Worm (Caenorhabditis elegans): Measurements from ENCODE around the gene Y54F10AR.2.

The Y54F10AR.2 gene

DNA sequence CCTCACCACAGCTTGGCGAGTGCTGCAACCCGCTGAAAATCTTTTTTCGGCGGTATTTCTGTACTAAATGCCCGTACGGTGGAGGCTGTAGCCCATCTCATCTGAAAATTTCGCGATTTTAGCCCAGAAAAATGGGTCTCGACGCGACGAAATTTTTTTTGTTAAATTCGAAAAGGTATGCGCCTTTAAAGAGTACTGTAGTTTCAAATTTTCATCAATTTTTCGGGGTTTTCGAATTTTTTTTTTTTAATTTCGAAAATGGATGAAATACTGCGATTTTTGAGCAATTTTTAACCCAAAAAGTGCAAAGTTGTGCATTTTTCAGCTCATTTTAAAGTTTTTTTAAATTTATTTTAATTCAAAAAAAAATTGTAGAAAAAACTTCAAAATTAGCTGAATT is at the start of gene Y54F10AR.2:
Gene Y54F10AR.2 (minus strand): TSS at position 101 of the 400 bp plus-strand sequence.
- TF ChIP-seq hsf-1 (GFP tag; IDR thresholded peaks at IDR 0.05) (no peak), D2030.7 (GFP tag; IDR thresholded peaks at IDR 0.05) (no peak)

DNA sequence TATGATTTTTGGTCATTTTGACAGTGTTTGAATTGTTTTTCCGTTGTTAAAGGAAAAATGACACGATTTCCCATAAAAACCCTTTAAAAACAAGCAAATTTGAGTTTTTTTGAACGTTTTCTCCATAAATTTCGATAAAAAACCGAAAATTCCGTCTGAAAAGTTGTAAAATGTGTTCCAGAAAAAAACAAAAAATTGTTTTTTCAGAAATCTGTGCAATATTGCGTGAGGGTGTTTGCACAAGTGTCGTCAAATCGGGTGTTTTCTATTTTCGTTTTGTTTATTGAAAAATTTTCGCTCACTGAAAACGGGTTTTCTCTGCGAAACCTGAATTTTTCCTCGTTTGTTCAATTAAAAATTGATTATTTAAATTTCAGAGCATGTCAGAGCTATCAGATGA is 48.2 kb upstream of the Y54F10AR.2 start, which contains the start of gene ppfr-4:
Gene ppfr-4 (plus strand): TSS at position 378 of the 400 bp plus-strand sequence.
- TF ChIP-seq aptf-2 (GFP tag; conservative IDR thresholded peaks at IDR 0.05) (no peak), T07F8.4 (tag; optimal IDR thresholded peaks at IDR 0.05) (no peak), lin-54 (GFP tag; optimal IDR thresholded peaks at IDR 0.05) (no peak), lsl-1 (GFP tag; optimal IDR thresholded peaks at IDR 0.05) (no peak), F49E8.2 (tag; optimal IDR thresholded peaks at IDR 0.05; ENCODE audit: insufficient read depth) (no peak), snpc-1.3 (tag; optimal IDR thresholded peaks at IDR 0.05; ENCODE audit: insufficient read depth) (no peak), unc-130 (GFP tag; optimal IDR thresholded peaks at IDR 0.05) (no peak), dpl-1 (GFP tag; optimal IDR thresholded peaks at IDR 0.05) (no peak), nhr-27 (tag; optimal IDR thresholded peaks at IDR 0.05) (no peak), ceh-91 (GFP tag; IDR thresholded peaks at IDR 0.05) (no peak), pha-4 (tag; optimal IDR thresholded peaks at IDR 0.05) (no peak), F33H1.4 (GFP tag; IDR thresholded peaks at IDR 0.05) (peak; percentile 20; the same call in 1 of the 2 replicates), efl-1 (GFP tag; optimal IDR thresholded peaks at IDR 0.05) (no peak), F55B11.4 (tag; optimal IDR thresholded peaks at IDR 0.05; ENCODE audit: borderline replicate concordance, insufficient read depth) (no peak), B0035.1 (tag; optimal IDR thresholded peaks at IDR 0.05) (no peak), akir-1 (GFP tag; optimal IDR thresholded peaks at IDR 0.05) (no peak), attf-3 (GFP tag; conservative IDR thresholded peaks at IDR 0.05) (no peak), madf-6 (GFP tag; IDR thresholded peaks at IDR 0.05) (0 out of 2 replicates have a peak, but pooled peaks have one; percentile 34), attf-6 (GFP tag; IDR thresholded peaks at IDR 0.05) (no peak), snpc-3.4 (tag; optimal IDR thresholded peaks at IDR 0.05) (no peak), cebp-2 (GFP tag; IDR thresholded peaks at IDR 0.05) (no peak), F39B2.1 (GFP tag; IDR thresholded peaks at IDR 0.05) (no peak), zfh-2 (GFP tag; conservative IDR thresholded peaks at IDR 0.05) (no peak), mcd-1 (GFP tag; IDR thresholded peaks at IDR 0.05) (peak; percentile 13; the same call in 1 of the 2 replicates), chd-7 (tag; optimal IDR thresholded peaks at IDR 0.05) (no peak), lin-35 (GFP tag; optimal IDR thresholded peaks at IDR 0.05) (peak in 1 of 3 experiments; percentile 56), lsy-27 (tag; optimal IDR thresholded peaks at IDR 0.05; ENCODE audit: borderline replicate concordance, insufficient read depth) (no peak), F37B4.10 (GFP tag; IDR thresholded peaks at IDR 0.05) (no peak), ceh-100 (GFP tag; IDR thresholded peaks at IDR 0.05) (no peak), hlh-12 (tag; optimal IDR thresholded peaks at IDR 0.05) (no peak), dpff-1 (tag; optimal IDR thresholded peaks at IDR 0.05) (no peak)

DNA sequence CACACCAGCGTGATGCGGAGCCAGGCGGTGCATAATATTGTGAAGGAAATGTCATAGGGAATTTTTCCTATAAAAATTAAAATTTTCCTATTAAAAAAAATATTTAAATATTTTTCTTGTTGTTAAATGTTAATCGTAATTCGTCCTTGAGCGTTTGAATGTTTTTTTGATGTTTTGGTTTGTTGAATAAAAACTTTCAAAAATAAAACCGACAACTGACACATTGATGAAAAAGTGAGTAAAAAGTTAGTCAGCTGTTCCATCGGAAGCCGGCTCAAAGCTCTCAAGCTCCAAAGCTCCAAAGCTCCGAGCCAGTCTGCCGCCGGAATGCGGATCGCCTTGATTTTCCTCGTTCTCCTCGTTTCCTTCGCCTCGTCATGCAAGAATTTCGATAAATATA is 47.3 kb upstream of the Y54F10AR.2 start, which contains the start of gene Y71H2B.4:
Gene Y71H2B.4 (plus strand): TSS at position 301 of the 400 bp plus-strand sequence.
- TF ChIP-seq Y95B8A.8 (GFP tag; IDR thresholded peaks at IDR 0.05): no peak
- 0 out of 2 replicates have a peak, but pooled peaks have one; percentile 38 for TF ChIP-seq zfh-2 (GFP tag; conservative IDR thresholded peaks at IDR 0.05)

DNA sequence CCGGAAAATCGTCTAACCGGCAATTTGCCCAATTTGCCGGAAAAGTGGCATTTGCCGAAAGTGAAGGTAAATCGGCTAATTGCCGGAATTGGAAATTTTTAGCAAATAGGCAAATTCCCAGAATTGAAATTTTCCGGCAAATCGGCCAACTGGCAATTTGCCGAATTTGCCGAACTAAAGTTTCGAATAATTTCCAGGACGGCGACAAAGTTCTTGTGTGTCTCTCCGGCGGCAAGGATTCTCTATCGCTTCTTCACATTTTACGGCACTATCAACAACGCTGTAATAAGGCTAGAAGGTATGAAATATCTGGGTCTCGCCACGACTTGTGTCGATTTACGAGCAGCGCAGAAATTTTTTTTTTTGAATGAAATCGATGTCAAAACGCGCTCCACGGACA is 44.9 kb upstream of the Y54F10AR.2 start:
- TF ChIP-seq ekl-4 (GFP tag; IDR thresholded peaks at IDR 0.05): no peak
- TF ChIP-seq Y67H2A.10 (GFP tag; conservative IDR thresholded peaks at IDR 0.05): no peak
- TF ChIP-seq ztf-25 (GFP tag; IDR thresholded peaks at IDR 0.05): no peak
- TF ChIP-seq bed-1 (GFP tag; IDR thresholded peaks at IDR 0.05): no peak
- no peak for TF ChIP-seq Y79H2A.3 (GFP tag; conservative IDR thresholded peaks at IDR 0.05)
- TF ChIP-seq D2030.7 (GFP tag; IDR thresholded peaks at IDR 0.05): no peak
- no peak for TF ChIP-seq hmg-20 (GFP tag; IDR thresholded peaks at IDR 0.05)
- TF ChIP-seq T26A5.8 (tag; optimal IDR thresholded peaks at IDR 0.05): no peak
- no peak for TF ChIP-seq B0019.2 (GFP tag; conservative IDR thresholded peaks at IDR 0.05)
- TF ChIP-seq mxl-1 (tag; optimal IDR thresholded peaks at IDR 0.05): no peak
- no peak for TF ChIP-seq ztf-3 (GFP tag; optimal IDR thresholded peaks at IDR 0.05)
- no peak for TF ChIP-seq pha-4 (tag; optimal IDR thresholded peaks at IDR 0.05)
- TF ChIP-seq ztf-6 (GFP tag; IDR thresholded peaks at IDR 0.05): no peak
